Worm (Caenorhabditis elegans) whole organism, early embryonic: Measurements from ENCODE around the gene F54D10.5.

Experiments
- ama-1 ChIP-seq: fragments of 150-350 bp; optimal IDR thresholded peaks from 2 replicates; lab custom pipeline; 2014
- ets-7 ChIP-seq: sonication (generic microtip); optimal IDR thresholded peaks from 2 replicates; lab custom pipeline; 2016; ENCODE audit warnings: missing genotype, missing genetic modification characterization, missing compliant biosample characterization
- scrt-1 ChIP-seq: fragments of 200-800 bp; sonication (Bioruptor generic); IDR thresholded peaks from 2 replicates; pipeline ENCODE4 v1.3.6; 2022; ENCODE audit warnings: missing genetic modification characterization, missing compliant biosample characterization
- tbx-11 ChIP-seq: fragments of 200-800 bp; sonication (Bioruptor generic); IDR thresholded peaks from 2 replicates; pipeline ENCODE4 v1.3.6; 2022; ENCODE audit warnings: missing genetic modification characterization, missing compliant biosample characterization

DNA sequence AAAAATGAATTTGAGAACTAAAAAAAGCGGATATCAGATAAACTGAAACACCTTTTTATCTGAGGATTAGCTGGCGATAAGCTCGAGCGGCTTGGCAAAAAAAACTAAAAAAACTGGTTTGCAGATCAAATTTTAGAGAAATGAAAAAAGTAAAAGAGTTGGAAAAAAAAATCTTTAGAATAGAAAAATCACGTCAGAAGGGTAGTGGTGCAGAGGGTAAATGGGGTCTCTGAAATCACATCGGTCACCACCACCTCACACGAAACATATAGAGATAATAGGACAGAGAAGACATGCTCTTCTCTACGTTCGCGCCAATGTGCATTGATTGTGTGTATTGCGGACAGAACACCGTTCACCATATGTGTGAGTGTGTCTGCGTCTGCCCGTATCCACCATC, 26.7 kb downstream of the F54D10.5 start:
- TF ChIP-seq scrt-1 (GFP tag; lab: Robert Waterston, UW), result no peak
- TF ChIP-seq ama-1 (lab: Kevin White, UChicago), result no peak
- no peak for TF ChIP-seq tbx-11 (GFP tag; lab: Robert Waterston, UW)
- TF ChIP-seq ets-7 (tag; lab: Kevin White, UChicago), result no peak
